Worm (Caenorhabditis elegans): ENCODE measurements around the gene cyp-29A2.

- TF ChIP-seq nhr-11 (tag; optimal IDR thresholded peaks at IDR 0.05) (no peak), nhr-77 (tag; optimal IDR thresholded peaks at IDR 0.05) (no peak), Y75B8A.6 (GFP tag; IDR thresholded peaks at IDR 0.05) (no peak)
These were observed 17.9 kb upstream of the cyp-29A2 start for ce11 chrV:11199497-11199896.
